ENCODE assay signal across 1 fruit fly cellular context in the genomic region with DNA sequence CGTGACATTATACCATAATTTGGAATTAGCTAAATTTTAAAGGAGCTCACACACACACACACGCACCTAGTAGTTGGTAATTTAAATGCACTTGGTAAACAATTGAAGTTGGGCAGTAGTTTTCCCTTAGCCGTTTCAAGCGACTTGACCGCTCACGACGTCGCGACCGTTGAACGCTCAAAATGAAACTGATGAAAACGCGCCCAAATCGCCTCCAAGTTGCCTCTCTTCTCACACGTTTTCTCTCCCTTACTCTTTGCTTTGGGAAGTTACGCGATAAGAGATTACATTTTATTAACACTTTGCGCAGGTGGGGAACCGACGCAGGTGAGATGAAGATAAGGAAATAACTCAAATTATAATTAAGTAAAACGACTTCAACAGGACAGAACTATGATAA.
TF ChIP-seq lines count a peak whose summit lies in the region.

No protein-coding gene starts in this region.

TF ChIP-seq in whole organism, embryonic, 481 proteins besides CTCF, POLR2A, EP300 and RAD21 (continued from another document):
- peak; percentile 34 for TF ChIP-seq sens (GFP tag; lab: Kevin White, UChicago)
- TF ChIP-seq tin (GFP tag; optimal IDR thresholded peaks at IDR 0.05; lab: Kevin White, UChicago) = no peak
- TF ChIP-seq Lhr (GFP tag; optimal IDR thresholded peaks at IDR 0.05; lab: Kevin White, UChicago) = no peak
- no peak for TF ChIP-seq CG30431 (GFP tag; optimal IDR thresholded peaks at IDR 0.05; lab: Kevin White, UChicago)
- peak; percentile 52; the same call in 2 of the 3 replicates for TF ChIP-seq so (GFP tag; IDR thresholded peaks at IDR 0.05; lab: Robert Waterston, UW)
- TF ChIP-seq chm (GFP tag; IDR thresholded peaks at IDR 0.05; lab: Robert Waterston, UW) = peak; percentile 79; the same call in 1 of the 2 replicates
- peak; percentile 9 for TF ChIP-seq CG17568 (GFP tag; optimal IDR thresholded peaks at IDR 0.05; lab: Kevin White, UChicago)
- no peak for TF ChIP-seq fd3F (GFP tag; optimal IDR thresholded peaks at IDR 0.05; lab: Kevin White, UChicago)
- TF ChIP-seq unpg (GFP tag; optimal IDR thresholded peaks at IDR 0.05; lab: Kevin White, UChicago) = no peak
- TF ChIP-seq Pdp1 (GFP tag; optimal IDR thresholded peaks at IDR 0.05; lab: Kevin White, UChicago) = peak in 1 of 2 experiments; percentile 75
- TF ChIP-seq CG11456 (GFP tag; IDR thresholded peaks at IDR 0.05; lab: Robert Waterston, UW) = no peak
- TF ChIP-seq HHEX (GFP tag; optimal IDR thresholded peaks at IDR 0.05; lab: Kevin White, UChicago) = peak; percentile 17
- no peak for TF ChIP-seq CG3407 (GFP tag; optimal IDR thresholded peaks at IDR 0.05; lab: Kevin White, UChicago)
- TF ChIP-seq lilli (GFP tag; optimal IDR thresholded peaks at IDR 0.05; lab: Kevin White, UChicago) = no peak
- peak; percentile 51; the same call in 1 of the 2 replicates for TF ChIP-seq Bgb (GFP tag; IDR thresholded peaks at IDR 0.05; lab: Robert Waterston, UW; ENCODE audit: partially characterized antibody)
- peak; percentile 71 for TF ChIP-seq CG34376 (GFP tag; optimal IDR thresholded peaks at IDR 0.05; lab: Kevin White, UChicago)
- TF ChIP-seq ERR (GFP tag; optimal IDR thresholded peaks at IDR 0.05; lab: Kevin White, UChicago) = no peak
- TF ChIP-seq Hr51 (GFP tag; optimal IDR thresholded peaks at IDR 0.05; lab: Kevin White, UChicago) = no peak
- TF ChIP-seq CG8089 (GFP tag; optimal IDR thresholded peaks at IDR 0.05; lab: Kevin White, UChicago) = no peak
- peak; percentile 11 for TF ChIP-seq grau (tag; optimal IDR thresholded peaks at IDR 0.05; lab: Kevin White, UChicago)
- TF ChIP-seq Optix (GFP tag; IDR thresholded peaks at IDR 0.05; lab: Robert Waterston, UW) = no peak
- TF ChIP-seq NC2α (GFP tag; optimal IDR thresholded peaks at IDR 0.05; lab: Kevin White, UChicago) = no peak
- TF ChIP-seq unc-4 (GFP tag; IDR thresholded peaks at IDR 0.05; lab: Robert Waterston, UW; ENCODE audit: partially characterized antibody) = peak; percentile 23; the same call in 1 of the 2 replicates
- TF ChIP-seq stc (GFP tag; IDR thresholded peaks at IDR 0.05; lab: Robert Waterston, UW) = peak; percentile 34; the same call in 1 of the 2 replicates
- TF ChIP-seq CG17359 (tag; optimal IDR thresholded peaks at IDR 0.05; lab: Kevin White, UChicago) = peak; percentile 17
- peak; percentile 19 for TF ChIP-seq CG15269 (tag; optimal IDR thresholded peaks at IDR 0.05; lab: Kevin White, UChicago)
- TF ChIP-seq CG18619 (GFP tag; optimal IDR thresholded peaks at IDR 0.05; lab: Kevin White, UChicago) = no peak
- peak; percentile 28 for TF ChIP-seq HmgZ (tag; optimal IDR thresholded peaks at IDR 0.05; lab: Kevin White, UChicago)
- no peak for TF ChIP-seq CG31441 (GFP tag; IDR thresholded peaks at IDR 0.05; lab: Robert Waterston, UW)
- no peak for TF ChIP-seq br (optimal IDR thresholded peaks at IDR 0.05; lab: Kevin White, UChicago)
- TF ChIP-seq CG4282 (GFP tag; optimal IDR thresholded peaks at IDR 0.05; lab: Kevin White, UChicago) = no peak
- TF ChIP-seq kni (GFP tag; optimal IDR thresholded peaks at IDR 0.05; lab: Kevin White, UChicago) = peak; percentile 33
- peak; percentile 23; the same call in 1 of the 2 replicates for TF ChIP-seq CG13287 (GFP tag; IDR thresholded peaks at IDR 0.05; lab: Robert Waterston, UW; ENCODE audit: partially characterized antibody)
- TF ChIP-seq CG2116 (GFP tag; optimal IDR thresholded peaks at IDR 0.05; lab: Kevin White, UChicago) = no peak
- no peak for TF ChIP-seq CG12299 (tag; optimal IDR thresholded peaks at IDR 0.05; lab: Kevin White, UChicago)
- TF ChIP-seq CG14667 (GFP tag; IDR thresholded peaks at IDR 0.05; lab: Robert Waterston, UW) = no peak
- peak; percentile 32; the same call in 1 of the 2 replicates for TF ChIP-seq CG32532 (GFP tag; IDR thresholded peaks at IDR 0.05; lab: Robert Waterston, UW)
- no peak for TF ChIP-seq Drgx (GFP tag; IDR thresholded peaks at IDR 0.05; lab: Robert Waterston, UW)
- TF ChIP-seq Antp (GFP tag; optimal IDR thresholded peaks at IDR 0.05; lab: Kevin White, UChicago) = no peak
- TF ChIP-seq CG17385 (GFP tag; optimal IDR thresholded peaks at IDR 0.05; lab: Kevin White, UChicago) = peak; percentile 35
- peak; percentile 60 to 81 for TF ChIP-seq Trl (optimal IDR thresholded peaks at IDR 0.05; lab: Kevin White, UChicago)
- TF ChIP-seq Trl (GFP tag; optimal IDR thresholded peaks at IDR 0.05; lab: Kevin White, UChicago) = no peak
- TF ChIP-seq scrt (GFP tag; optimal IDR thresholded peaks at IDR 0.05; lab: Kevin White, UChicago) = no peak
- no peak for TF ChIP-seq CG1647 (GFP tag; optimal IDR thresholded peaks at IDR 0.05; lab: Kevin White, UChicago)
- no peak for TF ChIP-seq ham (GFP tag; IDR thresholded peaks at IDR 0.05; lab: Robert Waterston, UW)
- TF ChIP-seq pros (GFP tag; optimal IDR thresholded peaks at IDR 0.05; lab: Kevin White, UChicago) = peak; percentile 5
- no peak for TF ChIP-seq tap (tag; optimal IDR thresholded peaks at IDR 0.05; lab: Kevin White, UChicago)
- 0 out of 3 replicates have a peak, but pooled peaks have one; percentile 26 for TF ChIP-seq CG11695 (GFP tag; IDR thresholded peaks at IDR 0.05; lab: Robert Waterston, UW)
- peak; percentile 72; the same call in 2 of the 4 replicates for TF ChIP-seq chinmo (GFP tag; IDR thresholded peaks at IDR 0.05; lab: Robert Waterston, UW; ENCODE audit: partially characterized antibody)
- TF ChIP-seq ci (GFP tag; IDR thresholded peaks at IDR 0.05; lab: Robert Waterston, UW) = peak; percentile 71; the same call in 2 of the 3 replicates
- peak; percentile 27 for TF ChIP-seq CG15601 (tag; optimal IDR thresholded peaks at IDR 0.05; lab: Kevin White, UChicago)
- TF ChIP-seq Nf-YB (GFP tag; optimal IDR thresholded peaks at IDR 0.05; lab: Kevin White, UChicago) = no peak
- peak; percentile 47; the same call in 1 of the 2 replicates for TF ChIP-seq bbx (GFP tag; IDR thresholded peaks at IDR 0.05; lab: Robert Waterston, UW; ENCODE audit: partially characterized antibody)
- TF ChIP-seq CG7745 (tag; optimal IDR thresholded peaks at IDR 0.05; lab: Kevin White, UChicago) = peak; percentile 84
- TF ChIP-seq nerfin-2 (GFP tag; IDR thresholded peaks at IDR 0.05; lab: Robert Waterston, UW; ENCODE audit: partially characterized antibody) = no peak
- TF ChIP-seq Ravus (GFP tag; IDR thresholded peaks at IDR 0.05; lab: Robert Waterston, UW) = no peak
- TF ChIP-seq esg (GFP tag; conservative IDR thresholded peaks at IDR 0.05; lab: Robert Waterston, UW) = no peak
- TF ChIP-seq dpn (GFP tag; optimal IDR thresholded peaks at IDR 0.05; lab: Kevin White, UChicago) = peak in 1 of 2 experiments; percentile 0
- peak; percentile 70 for TF ChIP-seq Med (GFP tag; lab: Kevin White, UChicago)
- TF ChIP-seq CG16815 (GFP tag; optimal IDR thresholded peaks at IDR 0.05; lab: Kevin White, UChicago) = no peak
- TF ChIP-seq CG10274 (GFP tag; optimal IDR thresholded peaks at IDR 0.05; lab: Kevin White, UChicago) = no peak
- no peak for TF ChIP-seq fu2 (GFP tag; optimal IDR thresholded peaks at IDR 0.05; lab: Kevin White, UChicago)
- TF ChIP-seq Sin3A (optimal IDR thresholded peaks at IDR 0.05; lab: Kevin White, UChicago) = no peak
- peak; percentile 1 for TF ChIP-seq Nf-YC (tag; optimal IDR thresholded peaks at IDR 0.05; lab: Kevin White, UChicago)
- TF ChIP-seq CG8359 (GFP tag; optimal IDR thresholded peaks at IDR 0.05; lab: Kevin White, UChicago; ENCODE audit: borderline replicate concordance) = peak; percentile 99
- no peak for TF ChIP-seq ftz-f1 (GFP tag; optimal IDR thresholded peaks at IDR 0.05; lab: Kevin White, UChicago)
- TF ChIP-seq Lpt (GFP tag; optimal IDR thresholded peaks at IDR 0.05; lab: Kevin White, UChicago) = no peak
- TF ChIP-seq Fer1 (GFP tag; optimal IDR thresholded peaks at IDR 0.05; lab: Kevin White, UChicago) = peak; percentile 14
- TF ChIP-seq sd (tag; optimal IDR thresholded peaks at IDR 0.05; lab: Kevin White, UChicago) = peak; percentile 26
- TF ChIP-seq CG6791 (GFP tag; IDR thresholded peaks at IDR 0.05; lab: Robert Waterston, UW; ENCODE audit: partially characterized antibody) = 0 out of 3 replicates have a peak, but pooled peaks have one; percentile 6
- TF ChIP-seq CG8290 (GFP tag; optimal IDR thresholded peaks at IDR 0.05; lab: Kevin White, UChicago) = no peak
- peak in 1 of 2 experiments; percentile 40 for TF ChIP-seq CG8290 (tag; optimal IDR thresholded peaks at IDR 0.05; lab: Kevin White, UChicago)
- peak; percentile 92 for TF ChIP-seq grn (GFP tag; optimal IDR thresholded peaks at IDR 0.05; lab: Kevin White, UChicago)
- TF ChIP-seq yki (optimal IDR thresholded peaks at IDR 0.05; lab: Kevin White, UChicago) = no peak
- no peak for TF ChIP-seq Dref (GFP tag; IDR thresholded peaks at IDR 0.05; lab: Robert Waterston, UW)
- TF ChIP-seq Xrp1 (GFP tag; IDR thresholded peaks at IDR 0.05; lab: Robert Waterston, UW) = no peak
- TF ChIP-seq CG12659 (GFP tag; optimal IDR thresholded peaks at IDR 0.05; lab: Kevin White, UChicago) = no peak
- peak; percentile 54; the same call in 1 of the 2 replicates for TF ChIP-seq NFAT (GFP tag; IDR thresholded peaks at IDR 0.05; lab: Robert Waterston, UW)
- no peak for TF ChIP-seq exex (tag; optimal IDR thresholded peaks at IDR 0.05; lab: Kevin White, UChicago)
- TF ChIP-seq dm (GFP tag; optimal IDR thresholded peaks at IDR 0.05; lab: Kevin White, UChicago) = no peak
- peak; percentile 2 for TF ChIP-seq caup (GFP tag; optimal IDR thresholded peaks at IDR 0.05; lab: Kevin White, UChicago; ENCODE audit: severe bottlenecking)
- no peak for TF ChIP-seq CG6272 (GFP tag; IDR thresholded peaks at IDR 0.05; lab: Robert Waterston, UW)
- no peak for TF ChIP-seq pan (optimal IDR thresholded peaks at IDR 0.05; lab: Kevin White, UChicago)
- TF ChIP-seq pan (GFP tag; optimal IDR thresholded peaks at IDR 0.05 in 1 of 2, IDR thresholded peaks at IDR 0.05 in 1 of 2) = no peak
- peak; percentile 37 for TF ChIP-seq BtbVII (GFP tag; optimal IDR thresholded peaks at IDR 0.05; lab: Kevin White, UChicago)
- no peak for TF ChIP-seq CG16779 (GFP tag; IDR thresholded peaks at IDR 0.05; lab: Robert Waterston, UW)
- TF ChIP-seq CG10543 (GFP tag; optimal IDR thresholded peaks at IDR 0.05; lab: Kevin White, UChicago) = peak; percentile 12
- no peak for TF ChIP-seq trem (tag; optimal IDR thresholded peaks at IDR 0.05; lab: Kevin White, UChicago)
- TF ChIP-seq Adf1 (GFP tag; IDR thresholded peaks at IDR 0.05; lab: Robert Waterston, UW) = no peak; the same call in 1 of the 2 replicates
- no peak for TF ChIP-seq CG3838 (GFP tag; optimal IDR thresholded peaks at IDR 0.05; lab: Kevin White, UChicago)
- TF ChIP-seq CG13123 (GFP tag; optimal IDR thresholded peaks at IDR 0.05; lab: Kevin White, UChicago) = no peak
- peak; percentile 15 for TF ChIP-seq stwl (tag; optimal IDR thresholded peaks at IDR 0.05; lab: Kevin White, UChicago)
- TF ChIP-seq mirr (GFP tag; optimal IDR thresholded peaks at IDR 0.05; lab: Kevin White, UChicago) = peak; percentile 9
- no peak for TF ChIP-seq CG2129 (GFP tag; IDR thresholded peaks at IDR 0.05; lab: Robert Waterston, UW; ENCODE audit: partially characterized antibody)
- TF ChIP-seq lab (GFP tag; optimal IDR thresholded peaks at IDR 0.05; lab: Kevin White, UChicago) = peak; percentile 55
- TF ChIP-seq gro (GFP tag; optimal IDR thresholded peaks at IDR 0.05; lab: Kevin White, UChicago) = peak; percentile 56
- TF ChIP-seq vvl (GFP tag; IDR thresholded peaks at IDR 0.05; lab: Robert Waterston, UW) = peak; percentile 49
- TF ChIP-seq CG11560 (tag; IDR thresholded peaks at IDR 0.05; lab: Robert Waterston, UW) = no peak
- peak; percentile 36 for TF ChIP-seq CG13296 (GFP tag; optimal IDR thresholded peaks at IDR 0.05; lab: Kevin White, UChicago)
- TF ChIP-seq Dad (GFP tag; optimal IDR thresholded peaks at IDR 0.05; lab: Kevin White, UChicago) = no peak
- 0 out of 2 replicates have a peak, but pooled peaks have one; percentile 16 for TF ChIP-seq inv (GFP tag; IDR thresholded peaks at IDR 0.05; lab: Robert Waterston, UW; ENCODE audit: partially characterized antibody)
- TF ChIP-seq E2f2 (GFP tag; IDR thresholded peaks at IDR 0.05; lab: Robert Waterston, UW) = peak; percentile 17; the same call in 1 of the 2 replicates
- peak; percentile 19 for TF ChIP-seq oc (tag; optimal IDR thresholded peaks at IDR 0.05; lab: Kevin White, UChicago)
- TF ChIP-seq CG8924 (tag; optimal IDR thresholded peaks at IDR 0.05; lab: Kevin White, UChicago) = no peak
- no peak for TF ChIP-seq Poxn (GFP tag; IDR thresholded peaks at IDR 0.05; lab: Robert Waterston, UW)
- peak; percentile 17; the same call in 1 of the 2 replicates for TF ChIP-seq CG14014 (GFP tag; IDR thresholded peaks at IDR 0.05; lab: Robert Waterston, UW)
- TF ChIP-seq CG1792 (GFP tag; optimal IDR thresholded peaks at IDR 0.05; lab: Kevin White, UChicago) = no peak
- peak; percentile 16 for TF ChIP-seq Vsx1 (GFP tag; optimal IDR thresholded peaks at IDR 0.05; lab: Kevin White, UChicago)
- TF ChIP-seq Atf6 (GFP tag; IDR thresholded peaks at IDR 0.05; lab: Robert Waterston, UW) = peak; percentile 39; the same call in 1 of the 2 replicates
- no peak for TF ChIP-seq fd102C (GFP tag; optimal IDR thresholded peaks at IDR 0.05; lab: Kevin White, UChicago)
- TF ChIP-seq CG12391 (tag; optimal IDR thresholded peaks at IDR 0.05; lab: Kevin White, UChicago) = no peak
- 0 out of 3 replicates have a peak, but pooled peaks have one; percentile 42 for TF ChIP-seq CG2199 (GFP tag; IDR thresholded peaks at IDR 0.05; lab: Robert Waterston, UW)
- TF ChIP-seq CG30020 (tag; optimal IDR thresholded peaks at IDR 0.05; lab: Kevin White, UChicago) = no peak
- no peak for TF ChIP-seq tio (GFP tag; optimal IDR thresholded peaks at IDR 0.05; lab: Kevin White, UChicago)
- TF ChIP-seq CG4328 (GFP tag; optimal IDR thresholded peaks at IDR 0.05; lab: Kevin White, UChicago) = no peak
